Worm (Caenorhabditis elegans): ENCODE results near the gene nhr-47.

Gene nhr-47

ce11 chrV:5536240-5536811 lies 31.3 kb downstream of the nhr-47 start, which contains the start of the genes cox-16 and syp-2:
Gene cox-16, minus strand, starts transcription at chrV:5536243.
Gene syp-2, plus strand, starts transcription at chrV:5536487.
- no peak for TF ChIP-seq ceh-2 (tag; optimal IDR thresholded peaks at IDR 0.05)
- no peak for TF ChIP-seq ceh-45 (GFP tag; IDR thresholded peaks at IDR 0.05)
- no peak for TF ChIP-seq K09A11.1 (tag; optimal IDR thresholded peaks at IDR 0.05; ENCODE audit: insufficient read depth)
- no peak for TF ChIP-seq lim-6 (tag; optimal IDR thresholded peaks at IDR 0.05)
- TF ChIP-seq hlh-15 (tag; optimal IDR thresholded peaks at IDR 0.05), result no peak
- TF ChIP-seq pha-2 (tag; optimal IDR thresholded peaks at IDR 0.05), result no peak
- TF ChIP-seq K02D7.2 (tag; optimal IDR thresholded peaks at IDR 0.05), result no peak

ce11 chrV:5538500-5538899 lies 33.4 kb downstream of the nhr-47 start, which contains the start of gene cft-1:
Gene cft-1, plus strand, starts transcription at chrV:5538800.
- TF ChIP-seq tbx-7 (tag; optimal IDR thresholded peaks at IDR 0.05) (no peak), ahr-1 (tag; optimal IDR thresholded peaks at IDR 0.05) (no peak), nhr-11 (tag; optimal IDR thresholded peaks at IDR 0.05) (no peak), syd-9 (tag; optimal IDR thresholded peaks at IDR 0.05) (no peak), unc-42 (tag; optimal IDR thresholded peaks at IDR 0.05) (no peak), ceh-6 (GFP tag; optimal IDR thresholded peaks at IDR 0.05) (no peak), che-1 (tag; optimal IDR thresholded peaks at IDR 0.05) (no peak), hlh-13 (GFP tag; optimal IDR thresholded peaks at IDR 0.05) (no peak), hlh-30 (tag; optimal IDR thresholded peaks at IDR 0.05; ENCODE audit: insufficient read depth) (no peak), ama-1 (optimal IDR thresholded peaks at IDR 0.05) (no peak), odd-2 (tag; optimal IDR thresholded peaks at IDR 0.05) (no peak), ceh-31 (tag; optimal IDR thresholded peaks at IDR 0.05) (no peak), ceh-24 (tag; optimal IDR thresholded peaks at IDR 0.05) (no peak)

ce11 chrV:5548051-5548450 lies 43.0 kb downstream of the nhr-47 start, which contains the start of gene ugt-48:
Gene ugt-48, minus strand, starts transcription at chrV:5548062.
- TF ChIP-seq ceh-34 (tag; optimal IDR thresholded peaks at IDR 0.05) (no peak), elt-2 (tag; optimal IDR thresholded peaks at IDR 0.05) (no peak), ceh-14 (tag; optimal IDR thresholded peaks at IDR 0.05) (no peak), pax-1 (tag; optimal IDR thresholded peaks at IDR 0.05) (no peak), nfya-1 (tag; optimal IDR thresholded peaks at IDR 0.05) (no peak), che-1 (tag; optimal IDR thresholded peaks at IDR 0.05) (no peak), dve-1 (tag; optimal IDR thresholded peaks at IDR 0.05) (no peak), pat-9 (tag; optimal IDR thresholded peaks at IDR 0.05) (no peak), mec-3 (tag; optimal IDR thresholded peaks at IDR 0.05; ENCODE audit: borderline replicate concordance) (no peak), lin-11 (tag; optimal IDR thresholded peaks at IDR 0.05) (no peak), unc-3 (GFP tag; conservative IDR thresholded peaks at IDR 0.05) (no peak), unc-3 (tag; optimal IDR thresholded peaks at IDR 0.05) (no peak), sox-4 (tag; optimal IDR thresholded peaks at IDR 0.05) (no peak), C38D4.7 (GFP tag; optimal IDR thresholded peaks at IDR 0.05) (no peak), tbx-2 (tag; optimal IDR thresholded peaks at IDR 0.05) (no peak), gmeb-2 (tag; optimal IDR thresholded peaks at IDR 0.05) (no peak), ceh-45 (GFP tag; IDR thresholded peaks at IDR 0.05) (no peak), nhr-11 (tag; optimal IDR thresholded peaks at IDR 0.05) (no peak), lim-6 (tag; optimal IDR thresholded peaks at IDR 0.05) (no peak)

- TF ChIP-seq nhr-11 (tag; optimal IDR thresholded peaks at IDR 0.05) (no peak), ceh-24 (tag; optimal IDR thresholded peaks at IDR 0.05) (no peak), pqm-1 (tag; optimal IDR thresholded peaks at IDR 0.05) (no peak), fax-1 (tag; optimal IDR thresholded peaks at IDR 0.05) (no peak), ets-4 (tag; optimal IDR thresholded peaks at IDR 0.05) (no peak), unc-3 (GFP tag; conservative IDR thresholded peaks at IDR 0.05) (no peak), unc-3 (tag; optimal IDR thresholded peaks at IDR 0.05) (no peak), lin-11 (tag; optimal IDR thresholded peaks at IDR 0.05) (no peak), gmeb-2 (tag; optimal IDR thresholded peaks at IDR 0.05) (no peak), npax-4 (tag; optimal IDR thresholded peaks at IDR 0.05) (no peak), ama-1 (optimal IDR thresholded peaks at IDR 0.05) (no peak), C38D4.7 (GFP tag; optimal IDR thresholded peaks at IDR 0.05) (no peak)
Observed at ce11 chrV:5548497-5548896, 43.4 kb downstream of the nhr-47 start.
